Fruit fly (Drosophila melanogaster): ENCODE results near the gene CG18809.

CG18809 gene

dm6 chrX:19701611-19702010 lies 42.5 kb downstream of the CG18809 start, which contains the start of gene Tcs4 (continued):
- TF ChIP-seq chinmo (GFP tag; IDR thresholded peaks at IDR 0.05; ENCODE audit: partially characterized antibody) (peak; percentile 71; the same call in 2 of the 4 replicates), CG9727 (GFP tag; optimal IDR thresholded peaks at IDR 0.05) (no peak), CG11723 (GFP tag; optimal IDR thresholded peaks at IDR 0.05) (no peak), sr (GFP tag; IDR thresholded peaks at IDR 0.05) (no peak), Meics (GFP tag; optimal IDR thresholded peaks at IDR 0.05) (peak; percentile 28), Deaf1 (tag; optimal IDR thresholded peaks at IDR 0.05) (no peak), CG15269 (tag; optimal IDR thresholded peaks at IDR 0.05) (no peak), lov (optimal IDR thresholded peaks at IDR 0.05) (no peak), lov (GFP tag; IDR thresholded peaks at IDR 0.05) (no peak), CG17361 (GFP tag; IDR thresholded peaks at IDR 0.05) (0 out of 3 replicates have a peak, but pooled peaks have one; percentile 33), CG3847 (GFP tag; IDR thresholded peaks at IDR 0.05) (no peak), CG8388 (GFP tag; optimal IDR thresholded peaks at IDR 0.05) (no peak), gfzf (GFP tag; optimal IDR thresholded peaks at IDR 0.05) (peak; percentile 63), Gug (GFP tag; IDR thresholded peaks at IDR 0.05) (no peak), CG1603 (tag; optimal IDR thresholded peaks at IDR 0.05) (peak; percentile 29), CTCF (GFP tag; optimal IDR thresholded peaks at IDR 0.05) (no peak), CG14050 (GFP tag; IDR thresholded peaks at IDR 0.05) (no peak), stwl (tag; optimal IDR thresholded peaks at IDR 0.05) (peak; percentile 100), dmrt99B (tag; optimal IDR thresholded peaks at IDR 0.05) (no peak), Side (GFP tag; optimal IDR thresholded peaks at IDR 0.05) (no peak), CG2129 (GFP tag; IDR thresholded peaks at IDR 0.05; ENCODE audit: partially characterized antibody) (no peak), Xrp1 (GFP tag; IDR thresholded peaks at IDR 0.05) (peak; percentile 43; the same call in 1 of the 2 replicates), zfh1 (GFP tag; IDR thresholded peaks at IDR 0.05) (no peak), rib (GFP tag; IDR thresholded peaks at IDR 0.05) (no peak), Dll (GFP tag; IDR thresholded peaks at IDR 0.05; ENCODE audit: partially characterized antibody) (peak; percentile 59; the same call in 2 of the 4 replicates), CG32532 (GFP tag; IDR thresholded peaks at IDR 0.05) (no peak), gcm (GFP tag; optimal IDR thresholded peaks at IDR 0.05) (peak; percentile 3), Hr39 (optimal IDR thresholded peaks at IDR 0.05) (no peak), E2f2 (GFP tag; IDR thresholded peaks at IDR 0.05) (peak; percentile 51), CoRest (tag; optimal IDR thresholded peaks at IDR 0.05) (peak; percentile 29), sens-2 (GFP tag; IDR thresholded peaks at IDR 0.05) (no peak), vfl (GFP tag; optimal IDR thresholded peaks at IDR 0.05) (no peak), CG30403 (GFP tag; optimal IDR thresholded peaks at IDR 0.05) (peak; percentile 44), CG17328 (GFP tag; IDR thresholded peaks at IDR 0.05) (no peak), knrl (GFP tag; IDR thresholded peaks at IDR 0.05; ENCODE audit: partially characterized antibody) (peak; percentile 42; the same call in 1 of the 3 replicates), pan (optimal IDR thresholded peaks at IDR 0.05) (no peak), pan (GFP tag; optimal IDR thresholded peaks at IDR 0.05 in 1 of 2, IDR thresholded peaks at IDR 0.05 in 1 of 2) (peak in 1 of 2 experiments; percentile 21), Blimp-1 (GFP tag; optimal IDR thresholded peaks at IDR 0.05) (no peak), inv (GFP tag; IDR thresholded peaks at IDR 0.05; ENCODE audit: partially characterized antibody) (0 out of 2 replicates have a peak, but pooled peaks have one; percentile 7), ap (GFP tag; IDR thresholded peaks at IDR 0.05) (no peak), Sin3A (optimal IDR thresholded peaks at IDR 0.05) (peak; percentile 12), jing (GFP tag; optimal IDR thresholded peaks at IDR 0.05) (no peak), schlank (tag; optimal IDR thresholded peaks at IDR 0.05) (no peak), CG8089 (GFP tag; optimal IDR thresholded peaks at IDR 0.05) (no peak), seq (GFP tag; IDR thresholded peaks at IDR 0.05) (no peak), Trl (optimal IDR thresholded peaks at IDR 0.05) (no peak), Trl (GFP tag; optimal IDR thresholded peaks at IDR 0.05) (no peak), CG11695 (GFP tag; IDR thresholded peaks at IDR 0.05) (0 out of 3 replicates have a peak, but pooled peaks have one; percentile 18), Med (GFP tag) (peak; percentile 76), CG4360 (GFP tag; IDR thresholded peaks at IDR 0.05) (no peak), CG18011 (GFP tag; optimal IDR thresholded peaks at IDR 0.05) (no peak), pita (GFP tag; optimal IDR thresholded peaks at IDR 0.05) (no peak), sob (GFP tag; IDR thresholded peaks at IDR 0.05) (0 out of 2 replicates have a peak, but pooled peaks have one; percentile 19)

Data from whole organism, embryonic.